Fruit fly (Drosophila melanogaster) whole organism, embryonic: ENCODE results near the gene Uvrag.

Experiments used
- Antp ChIP-seq: fragments of 200-800 bp; sonication (Bioruptor generic); optimal IDR thresholded peaks from 3 replicates; lab custom pipeline; 2016; ENCODE audit warnings: missing biosample characterization, missing genetic modification characterization
- CG10431 ChIP-seq: fragments of 200-800 bp; sonication (Bioruptor generic); optimal IDR thresholded peaks from 3 replicates; lab custom pipeline; 2018; ENCODE audit warnings: missing biosample characterization, mild to moderate bottlenecking, missing genetic modification characterization
- CG12942 ChIP-seq: fragments of 200-800 bp; sonication (Bioruptor generic); optimal IDR thresholded peaks from 3 replicates; lab custom pipeline; 2016; ENCODE audit warnings: missing biosample characterization, missing genetic modification characterization
- CG14965 ChIP-seq: fragments of 200-800 bp; sonication (Bioruptor generic); optimal IDR thresholded peaks from 2 replicates; lab custom pipeline; 2016; ENCODE audit warnings: missing biosample characterization, missing genetic modification characterization, borderline replicate concordance
- CG1529 ChIP-seq: fragments of 200-800 bp; sonication (Bioruptor generic); optimal IDR thresholded peaks from 3 replicates; lab custom pipeline; 2018; ENCODE audit warnings: missing biosample characterization, missing genetic modification characterization
- CG16813 ChIP-seq: fragments of 200-800 bp; sonication (Bioruptor generic); IDR thresholded peaks from 3 replicates; pipeline ENCODE4 v1.3.6; 2022; ENCODE audit warnings: missing biosample characterization, missing genetic modification characterization; ENCODE audit not compliant: partially characterized antibody
- CG17328 ChIP-seq: fragments of 200-800 bp; sonication (Bioruptor generic); IDR thresholded peaks from 2 replicates; pipeline ENCODE4 v1.3.6; 2022; ENCODE audit warnings: missing biosample characterization, missing genetic modification characterization
- CG17361 ChIP-seq: fragments of 200-800 bp; sonication (Bioruptor generic); IDR thresholded peaks from 3 replicates; pipeline ENCODE4 v1.3.6; 2022; ENCODE audit warnings: missing biosample characterization, missing genetic modification characterization
- CG17802 ChIP-seq: fragments of 200-800 bp; sonication (Bioruptor generic); optimal IDR thresholded peaks from 2 replicates; lab custom pipeline; 2018; ENCODE audit warnings: missing biosample characterization, mild to moderate bottlenecking, missing genetic modification characterization, moderate library complexity
- CG18262 ChIP-seq: fragments of 200-800 bp; optimal IDR thresholded peaks from 3 replicates; lab custom pipeline; 2019; ENCODE audit warnings: missing biosample characterization, mild to moderate bottlenecking, missing genetic modification characterization, moderate library complexity
- CG2199 ChIP-seq: fragments of 200-800 bp; sonication (Bioruptor generic); IDR thresholded peaks from 3 replicates; pipeline ENCODE4 v1.3.6; 2022; ENCODE audit warnings: missing biosample characterization, missing genetic modification characterization
- CG2678 ChIP-seq: fragments of 200-800 bp; sonication (Bioruptor generic); optimal IDR thresholded peaks from 3 replicates; lab custom pipeline; 2019; ENCODE audit warnings: missing biosample characterization, mild to moderate bottlenecking, missing genetic modification characterization, moderate library complexity
- CG3281 ChIP-seq: fragments of 200-800 bp; sonication (Bioruptor generic); optimal IDR thresholded peaks from 3 replicates; lab custom pipeline; 2017; ENCODE audit warnings: missing biosample characterization, mild to moderate bottlenecking, missing genetic modification characterization
- CG33213 ChIP-seq: fragments of 200-800 bp; sonication (Bioruptor generic); optimal IDR thresholded peaks from 3 replicates; lab custom pipeline; 2016; ENCODE audit warnings: missing biosample characterization, missing genetic modification characterization
- CG4360 ChIP-seq: fragments of 200-800 bp; sonication (Bioruptor generic); IDR thresholded peaks from 2 replicates; pipeline ENCODE4 v1.3.6; 2022; ENCODE audit warnings: missing biosample characterization, missing genetic modification characterization
- CG6175 ChIP-seq: fragments of 200-800 bp; sonication (Bioruptor generic); IDR thresholded peaks from 3 replicates; pipeline ENCODE4 v1.3.6; 2022; ENCODE audit warnings: missing biosample characterization, missing genetic modification characterization
- CG6272 ChIP-seq: fragments of 200-800 bp; sonication (Bioruptor generic); IDR thresholded peaks from 2 replicates; pipeline ENCODE4 v1.3.6; 2022; ENCODE audit warnings: missing biosample characterization, missing genetic modification characterization
- CG6683 ChIP-seq: fragments of 200-800 bp; sonication (Bioruptor generic); optimal IDR thresholded peaks from 2 replicates; lab custom pipeline; 2017; ENCODE audit warnings: missing biosample characterization, mild to moderate bottlenecking, missing genetic modification characterization, missing genetic modification reagents
- CG8478 ChIP-seq: fragments of >200 bp; optimal IDR thresholded peaks from 2 replicates; lab custom pipeline; 2018
- CG9437 ChIP-seq: fragments of 200-800 bp; sonication (Bioruptor generic); optimal IDR thresholded peaks from 2 replicates; lab custom pipeline; 2018; ENCODE audit warnings: missing biosample characterization, mild to moderate bottlenecking, missing genetic modification characterization
- Dad ChIP-seq: fragments of 200-800 bp; sonication (Bioruptor generic); optimal IDR thresholded peaks from 3 replicates; lab custom pipeline; 2016; ENCODE audit warnings: missing biosample characterization, missing genetic modification characterization
- HHEX ChIP-seq: fragments of 200-800 bp; sonication (Bioruptor generic); optimal IDR thresholded peaks from 3 replicates; lab custom pipeline; 2017; ENCODE audit warnings: missing biosample characterization, mild to moderate bottlenecking, missing genetic modification characterization, missing genetic modification reagents
- HLH3B ChIP-seq: fragments of 200-800 bp; sonication (Bioruptor generic); IDR thresholded peaks from 2 replicates; pipeline ENCODE4 v1.3.6; 2022; ENCODE audit warnings: missing biosample characterization, missing genetic modification characterization
- MTF-1 ChIP-seq: fragments of 200-800 bp; sonication (Bioruptor generic); optimal IDR thresholded peaks from 2 replicates; lab custom pipeline; 2018; ENCODE audit warnings: missing biosample characterization, mild to moderate bottlenecking, missing genetic modification characterization, borderline replicate concordance
- Med ChIP-seq: fragments of 200-800 bp; sonication (Bioruptor generic); peaks from one replicate; lab custom pipeline; 2016; ENCODE audit warnings: missing biosample characterization, missing genetic modification characterization, mild to moderate bottlenecking, inconsistent platforms, moderate library complexity
- Six4 ChIP-seq: fragments of 200-800 bp; sonication (Bioruptor generic); optimal IDR thresholded peaks from 2 replicates; lab custom pipeline; 2016; ENCODE audit warnings: missing biosample characterization, missing genetic modification characterization
- aop ChIP-seq: fragments of 200-800 bp; sonication (Bioruptor generic); IDR thresholded peaks from 2 replicates; pipeline ENCODE4 v1.3.6; 2022; ENCODE audit warnings: missing biosample characterization, missing genetic modification characterization
- cad ChIP-seq: fragments of >200 bp; optimal IDR thresholded peaks from 2 replicates; lab custom pipeline; 2017; ENCODE audit warnings: missing biosample characterization, missing genetic modification characterization
- crc ChIP-seq: fragments of 200-800 bp; sonication (Bioruptor generic); optimal IDR thresholded peaks from 2 replicates; lab custom pipeline; 2016; ENCODE audit warnings: missing biosample characterization, missing genetic modification characterization
- eyg ChIP-seq: fragments of 200-800 bp; sonication (Bioruptor generic); optimal IDR thresholded peaks from 3 replicates; lab custom pipeline; 2016; ENCODE audit warnings: missing biosample characterization, missing genetic modification characterization
- fd64A ChIP-seq: fragments of 200-800 bp; sonication (Bioruptor generic); optimal IDR thresholded peaks from 3 replicates; lab custom pipeline; 2018; ENCODE audit warnings: missing biosample characterization, mild to moderate bottlenecking, missing genetic modification characterization
- gsb ChIP-seq: fragments of 200-800 bp; sonication (Bioruptor generic); IDR thresholded peaks from 2 replicates; pipeline ENCODE4 v1.3.6; 2022; ENCODE audit warnings: missing biosample characterization, missing genetic modification characterization
- hb ChIP-seq: fragments of 200-800 bp; sonication (Bioruptor generic); IDR thresholded peaks from 3 replicates; pipeline ENCODE4 v1.3.6; 2022; ENCODE audit warnings: missing biosample characterization, missing genetic modification characterization; ENCODE audit not compliant: partially characterized antibody
- kay ChIP-seq: fragments of 200-800 bp; sonication (Bioruptor generic); optimal IDR thresholded peaks from 2 replicates; lab custom pipeline; 2016; ENCODE audit warnings: missing biosample characterization, missing genetic modification characterization
- knrl ChIP-seq: fragments of 200-800 bp; sonication (Bioruptor generic); IDR thresholded peaks from 3 replicates; pipeline ENCODE4 v1.3.6; 2022; ENCODE audit warnings: missing biosample characterization, missing genetic modification characterization; ENCODE audit not compliant: partially characterized antibody
- nau ChIP-seq: fragments of 200-800 bp; sonication (Bioruptor generic); optimal IDR thresholded peaks from 3 replicates; lab custom pipeline; 2017; ENCODE audit warnings: missing biosample characterization, mild to moderate bottlenecking, missing genetic modification characterization, missing genetic modification reagents
- pho ChIP-seq: fragments of 200-800 bp; sonication (Bioruptor generic); optimal IDR thresholded peaks from 2 replicates; lab custom pipeline; 2016; ENCODE audit warnings: missing biosample characterization, missing genetic modification characterization
- pros ChIP-seq: fragments of 200-800 bp; sonication (Bioruptor generic); optimal IDR thresholded peaks from 3 replicates; lab custom pipeline; 2019; ENCODE audit warnings: missing biosample characterization, mild to moderate bottlenecking, missing genetic modification characterization, moderate library complexity
- repo ChIP-seq: fragments of 200-800 bp; sonication (Bioruptor generic); optimal IDR thresholded peaks from 2 replicates; lab custom pipeline; 2016; ENCODE audit warnings: missing biosample characterization, missing genetic modification characterization
- sc ChIP-seq, 3 experiments: fragments of >200 bp in 2 of 3; fragments of 200-800 bp in 1 of 3; sonication (Bioruptor generic) in 1 of 3; optimal IDR thresholded peaks; 2 replicates in 2 of 3; 3 replicates in 1 of 3; lab custom pipeline; 2017; ENCODE audit warnings: mild to moderate bottlenecking in 1 of 3, missing biosample characterization in 1 of 3, missing genetic modification characterization in 1 of 3, missing genetic modification reagents in 1 of 3
- sens ChIP-seq: fragments of 200-800 bp; sonication (Bioruptor generic); peaks from one replicate; lab custom pipeline; 2016; ENCODE audit warnings: missing biosample characterization, missing genetic modification characterization
- sna ChIP-seq: fragments of 200-800 bp; sonication (Bioruptor generic); IDR thresholded peaks from 2 replicates; pipeline ENCODE4 v1.3.6; 2022; ENCODE audit warnings: missing biosample characterization, missing genetic modification characterization; ENCODE audit not compliant: partially characterized antibody
- stwl ChIP-seq: fragments of 200-800 bp; sonication (Bioruptor generic); optimal IDR thresholded peaks from 3 replicates; lab custom pipeline; 2018; ENCODE audit warnings: missing biosample characterization, mild to moderate bottlenecking, missing genetic modification characterization, moderate library complexity
- tap ChIP-seq: fragments of 200-800 bp; optimal IDR thresholded peaks from 3 replicates; lab custom pipeline; 2019; ENCODE audit warnings: missing biosample characterization, mild to moderate bottlenecking, missing genetic modification characterization, moderate library complexity
- tin ChIP-seq: fragments of 200-800 bp; sonication (Bioruptor generic); optimal IDR thresholded peaks from 3 replicates; lab custom pipeline; 2016; ENCODE audit warnings: missing biosample characterization, missing genetic modification characterization
- toy ChIP-seq: fragments of 200-800 bp; sonication (Bioruptor generic); IDR thresholded peaks from 2 replicates; pipeline ENCODE4 v1.3.6; 2022; ENCODE audit warnings: missing biosample characterization, missing genetic modification characterization
- zf30C ChIP-seq: fragments of 200-800 bp; sonication (Bioruptor generic); optimal IDR thresholded peaks from 3 replicates; lab custom pipeline; 2018; ENCODE audit warnings: missing biosample characterization, mild to moderate bottlenecking, missing genetic modification characterization

Gene Uvrag

DNA sequence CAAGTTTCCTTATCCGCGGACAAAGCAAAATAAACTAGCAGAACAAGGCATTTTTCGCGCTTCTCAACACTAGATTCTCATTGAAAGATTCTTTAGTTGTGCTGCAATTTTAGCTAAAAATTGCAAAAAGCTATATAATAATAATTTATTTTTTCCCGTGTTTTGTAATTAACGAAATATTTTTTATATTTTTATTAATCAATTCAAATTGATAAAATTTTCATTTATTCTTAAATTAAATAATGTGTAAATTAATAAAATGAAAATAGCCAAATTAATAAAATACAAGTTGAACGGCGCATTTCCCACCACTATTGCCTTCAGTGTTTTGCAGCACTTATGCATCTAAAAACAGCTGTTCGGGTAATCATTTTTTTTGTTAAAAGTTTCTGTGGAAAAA, at the start of gene Uvrag, which contains the start of gene Drep4 (continued):
- TF ChIP-seq CG2678 (tag; lab: Kevin White, UChicago) (no peak), HHEX (GFP tag; lab: Kevin White, UChicago) (peak; percentile 33), pho (GFP tag; lab: Kevin White, UChicago) (peak; percentile 1), CG10431 (peak; percentile 26), fd64A (GFP tag; lab: Kevin White, UChicago) (no peak), CG9437 (GFP tag; lab: Kevin White, UChicago) (peak; percentile 62), CG17802 (no peak), zf30C (GFP tag; lab: Kevin White, UChicago) (no peak)

DNA sequence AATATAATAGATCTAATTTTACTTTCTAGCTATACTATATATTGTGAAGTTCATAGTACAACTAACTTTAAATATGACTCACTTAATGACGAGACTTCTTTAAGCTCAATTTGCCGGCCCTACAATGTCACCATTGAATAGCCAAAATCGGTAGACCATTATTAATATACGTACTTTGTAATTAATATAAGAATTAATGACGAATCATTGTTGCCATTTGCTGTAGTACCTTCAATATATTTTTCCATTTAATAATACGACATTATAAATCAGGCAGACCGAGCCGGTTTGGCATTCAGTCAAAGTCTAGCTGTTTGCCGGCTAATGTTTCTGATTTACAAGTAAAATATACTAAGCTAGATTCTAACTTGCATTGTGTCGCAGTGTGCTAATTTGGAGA, 46.9 kb upstream of the Uvrag start, which contains the start of gene Jhbp13:
Gene Jhbp13, plus strand, starts transcription at position 301 of the 400 bp plus-strand sequence.
- TF ChIP-seq aop (GFP tag; lab: Robert Waterston, UW): no peak
- TF ChIP-seq Dad (GFP tag; lab: Kevin White, UChicago): no peak
- no peak for TF ChIP-seq pho (GFP tag; lab: Kevin White, UChicago)
- no peak for TF ChIP-seq sna (GFP tag; lab: Robert Waterston, UW)
- no peak for TF ChIP-seq cad
- TF ChIP-seq CG2678 (tag; lab: Kevin White, UChicago): no peak
- no peak for TF ChIP-seq CG6272 (GFP tag; lab: Robert Waterston, UW)
- no peak for TF ChIP-seq CG18262 (tag; lab: Kevin White, UChicago)
- no peak for TF ChIP-seq Six4 (GFP tag; lab: Kevin White, UChicago)
- TF ChIP-seq tin (GFP tag; lab: Kevin White, UChicago): no peak
- no peak for TF ChIP-seq HLH3B (GFP tag; lab: Robert Waterston, UW)
- TF ChIP-seq stwl (tag; lab: Kevin White, UChicago): no peak

dm6 chr2L:13244759-13245308, 41.7 kb upstream of the Uvrag start:
- TF ChIP-seq tap (tag; lab: Kevin White, UChicago) (no peak), eyg (GFP tag; lab: Kevin White, UChicago) (no peak), kay (no peak), CG6683 (GFP tag; lab: Kevin White, UChicago) (no peak), CG12942 (GFP tag; lab: Kevin White, UChicago) (no peak), CG17361 (GFP tag; lab: Robert Waterston, UW) (no peak), crc (GFP tag; lab: Kevin White, UChicago) (no peak), CG2678 (tag; lab: Kevin White, UChicago) (no peak), gsb (GFP tag; lab: Robert Waterston, UW) (no peak), Antp (GFP tag; lab: Kevin White, UChicago) (no peak), CG1529 (no peak), knrl (GFP tag; lab: Robert Waterston, UW) (no peak), CG8478 (lab: Kevin White, UChicago) (no peak), CG2199 (GFP tag; lab: Robert Waterston, UW) (peak; percentile 69; the same call in 1 of the 3 replicates), CG17328 (GFP tag; lab: Robert Waterston, UW) (0 out of 2 replicates have a peak, but pooled peaks have one; percentile 14), CG4360 (GFP tag; lab: Robert Waterston, UW) (no peak), hb (GFP tag; lab: Robert Waterston, UW) (no peak), toy (no peak), MTF-1 (no peak), repo (no peak), CG3281 (GFP tag; lab: Kevin White, UChicago) (no peak), CG33213 (GFP tag; lab: Kevin White, UChicago) (no peak), sens (peak; percentile 81), CG14965 (GFP tag; lab: Kevin White, UChicago) (no peak), nau (GFP tag; lab: Kevin White, UChicago) (no peak), sc (optimal IDR thresholded peaks at IDR 0.05; lab: Kevin White, UChicago) (no peak), sc (GFP tag; optimal IDR thresholded peaks at IDR 0.05; lab: Kevin White, UChicago) (no peak), pros (GFP tag; lab: Kevin White, UChicago) (peak; percentile 95), CG16813 (GFP tag; lab: Robert Waterston, UW) (no peak), CG6175 (GFP tag; lab: Robert Waterston, UW) (no peak), Med (GFP tag; lab: Kevin White, UChicago) (peak; percentile 60)
